Fruit fly (Drosophila melanogaster) whole organism, pupa: Measurements from ENCODE around the gene CG34450.

Source experiments
- CG10348 ChIP-seq: fragments of 200-800 bp; sonication (Bioruptor generic); IDR thresholded peaks from 2 replicates; pipeline ENCODE4 v1.3.6; 2022; ENCODE audit warnings: missing biosample characterization, missing genetic modification characterization
- CG12605 ChIP-seq: fragments of 200-800 bp; sonication (Bioruptor generic); IDR thresholded peaks from 2 replicates; pipeline ENCODE4 v1.3.6; 2022; ENCODE audit warnings: missing biosample characterization, missing genetic modification characterization
- CG17806 ChIP-seq: fragments of 200-800 bp; sonication (Bioruptor generic); optimal IDR thresholded peaks from 2 replicates; lab custom pipeline; 2018; ENCODE audit warnings: missing biosample characterization, mild to moderate bottlenecking, missing genetic modification characterization, moderate library complexity

- no peak for TF ChIP-seq CG17806
- no peak for TF ChIP-seq CG12605 (GFP tag; lab: Robert Waterston, UW)
- TF ChIP-seq CG10348 (GFP tag; lab: Robert Waterston, UW): no peak
Measured at dm6 chrX:9281998-9282644, 48.2 kb downstream of the CG34450 start.
